Worm (Caenorhabditis elegans) whole organism, midembryonic: ENCODE results near the gene rps-9.

Experiments
- T22C8.4 ChIP-seq: fragments of 200-800 bp; sonication (Bioruptor generic); IDR thresholded peaks from 2 replicates; pipeline ENCODE4 v1.3.6; 2022; ENCODE audit warnings: missing genetic modification characterization, missing compliant biosample characterization
- klf-2 ChIP-seq: fragments of 200-800 bp; sonication (Bioruptor generic); conservative IDR thresholded peaks from 2 replicates; pipeline ENCODE4 v1.3.6; 2022; ENCODE audit warnings: missing genetic modification reagents, missing genetic modification characterization, missing compliant biosample characterization

DNA sequence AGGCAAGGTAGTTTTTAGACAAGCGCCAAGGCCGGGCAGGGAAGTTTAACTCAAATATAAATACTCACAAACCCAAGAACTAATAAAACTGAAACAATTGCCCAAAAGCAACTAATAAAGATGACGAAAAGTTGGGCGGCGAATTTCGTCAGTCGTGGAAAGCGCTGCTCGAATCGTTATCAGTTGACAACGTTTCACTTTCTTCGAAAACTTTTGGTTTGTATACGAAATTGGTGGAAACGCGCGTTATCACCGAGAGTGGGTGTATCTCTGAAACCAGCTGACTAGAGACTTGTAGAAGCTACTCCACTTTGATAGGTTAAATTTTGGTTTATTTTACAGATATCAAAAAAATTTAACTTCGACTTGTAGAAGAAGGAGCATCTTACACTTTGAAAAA is 26.9 kb upstream of the rps-9 start:
- TF ChIP-seq klf-2 (GFP tag; lab: Robert Waterston, UW) (no peak), T22C8.4 (GFP tag; lab: Robert Waterston, UW) (no peak)
